Worm (Caenorhabditis elegans): Measurements from ENCODE around the gene Y58A7A.3.

Y58A7A.3 gene

ce11 chrV:5040925-5041324 lies 39.8 kb downstream of the Y58A7A.3 start, which contains the start of gene K11D12.8:
Gene K11D12.8, minus strand, starts transcription at chrV:5041001.
- TF ChIP-seq ref-2 (tag; optimal IDR thresholded peaks at IDR 0.05): no peak
- no peak for TF ChIP-seq nhr-11 (tag; optimal IDR thresholded peaks at IDR 0.05)
- no peak for TF ChIP-seq syd-9 (tag; optimal IDR thresholded peaks at IDR 0.05)
- TF ChIP-seq unc-42 (tag; optimal IDR thresholded peaks at IDR 0.05): no peak
- TF ChIP-seq ceh-24 (tag; optimal IDR thresholded peaks at IDR 0.05): no peak
- TF ChIP-seq ama-1 (optimal IDR thresholded peaks at IDR 0.05): no peak
- TF ChIP-seq ceh-14 (tag; optimal IDR thresholded peaks at IDR 0.05): no peak
- TF ChIP-seq eyg-1 (tag; optimal IDR thresholded peaks at IDR 0.05): no peak
- no peak for TF ChIP-seq unc-3 (GFP tag; conservative IDR thresholded peaks at IDR 0.05)
- TF ChIP-seq unc-3 (tag; optimal IDR thresholded peaks at IDR 0.05): no peak

- TF ChIP-seq hlh-8 (tag; optimal IDR thresholded peaks at IDR 0.05): peak; percentile 75
- no peak for TF ChIP-seq fax-1 (tag; optimal IDR thresholded peaks at IDR 0.05)
- no peak for TF ChIP-seq sox-4 (tag; optimal IDR thresholded peaks at IDR 0.05)
- TF ChIP-seq ceh-19 (GFP tag; optimal IDR thresholded peaks at IDR 0.05): no peak
- TF ChIP-seq ceh-22 (tag; optimal IDR thresholded peaks at IDR 0.05): no peak
- TF ChIP-seq lin-11 (tag; optimal IDR thresholded peaks at IDR 0.05): no peak
Observed at ce11 chrV:5039559-5039958, 41.1 kb downstream of the Y58A7A.3 start, which contains the start of gene K11D12.11. Gene K11D12.11, minus strand, starts transcription at chrV:5039600.

- no peak for TF ChIP-seq ceh-30 (tag; optimal IDR thresholded peaks at IDR 0.05)
- TF ChIP-seq ceh-19 (GFP tag; optimal IDR thresholded peaks at IDR 0.05): no peak
- no peak for TF ChIP-seq ref-2 (tag; optimal IDR thresholded peaks at IDR 0.05)
- TF ChIP-seq mec-3 (tag; optimal IDR thresholded peaks at IDR 0.05; ENCODE audit: borderline replicate concordance): no peak
- no peak for TF ChIP-seq ceh-22 (tag; optimal IDR thresholded peaks at IDR 0.05)
Observed at ce11 chrV:5038449-5038848, 42.3 kb downstream of the Y58A7A.3 start.

ce11 chrV:5036364-5036763 lies 44.3 kb downstream of the Y58A7A.3 start, which contains the start of gene K11D12.7:
Gene K11D12.7, minus strand, starts transcription at chrV:5036464.
- TF ChIP-seq Y22D7AL.16 (tag; optimal IDR thresholded peaks at IDR 0.05) (no peak), C08G9.2 (tag; optimal IDR thresholded peaks at IDR 0.05) (no peak), pat-9 (tag; optimal IDR thresholded peaks at IDR 0.05) (no peak), ceh-22 (tag; optimal IDR thresholded peaks at IDR 0.05) (no peak), sdc-2 (tag; optimal IDR thresholded peaks at IDR 0.05) (no peak), pqm-1 (tag; optimal IDR thresholded peaks at IDR 0.05) (no peak), ceh-9 (tag; optimal IDR thresholded peaks at IDR 0.05) (no peak), hlh-8 (tag; optimal IDR thresholded peaks at IDR 0.05) (no peak), unc-42 (tag; optimal IDR thresholded peaks at IDR 0.05) (no peak), nfya-1 (tag; optimal IDR thresholded peaks at IDR 0.05) (no peak), ceh-2 (tag; optimal IDR thresholded peaks at IDR 0.05) (no peak), npax-4 (tag; optimal IDR thresholded peaks at IDR 0.05) (no peak), ztf-16 (tag; optimal IDR thresholded peaks at IDR 0.05) (no peak), rnt-1 (tag; optimal IDR thresholded peaks at IDR 0.05) (no peak)

- TF ChIP-seq dve-1 (tag; optimal IDR thresholded peaks at IDR 0.05) (no peak), gmeb-2 (tag; optimal IDR thresholded peaks at IDR 0.05) (no peak), eyg-1 (tag; optimal IDR thresholded peaks at IDR 0.05) (no peak), ceh-6 (GFP tag; optimal IDR thresholded peaks at IDR 0.05) (no peak), pros-1 (tag; optimal IDR thresholded peaks at IDR 0.05) (no peak), dmd-4 (tag; optimal IDR thresholded peaks at IDR 0.05; ENCODE audit: borderline replicate concordance) (no peak), pax-1 (tag; optimal IDR thresholded peaks at IDR 0.05) (no peak), lin-11 (tag; optimal IDR thresholded peaks at IDR 0.05) (no peak), ceh-14 (tag; optimal IDR thresholded peaks at IDR 0.05) (no peak), pat-9 (tag; optimal IDR thresholded peaks at IDR 0.05) (no peak), unc-42 (tag; optimal IDR thresholded peaks at IDR 0.05) (no peak), C38D4.7 (GFP tag; optimal IDR thresholded peaks at IDR 0.05) (no peak), ceh-30 (tag; optimal IDR thresholded peaks at IDR 0.05) (no peak), npax-4 (tag; optimal IDR thresholded peaks at IDR 0.05) (no peak), tbx-2 (tag; optimal IDR thresholded peaks at IDR 0.05) (no peak), fax-1 (tag; optimal IDR thresholded peaks at IDR 0.05) (no peak), sox-4 (tag; optimal IDR thresholded peaks at IDR 0.05) (no peak), ceh-2 (tag; optimal IDR thresholded peaks at IDR 0.05) (no peak)
Observed at ce11 chrV:5035058-5035457, 45.6 kb downstream of the Y58A7A.3 start, which contains the start of gene K11D12.6. Gene K11D12.6, minus strand, starts transcription at chrV:5035158.
